Worm (Caenorhabditis elegans): ENCODE data around the gene F21D5.4.

F21D5.4 gene

ce11 chrIV:8724907-8725306 is 13.0 kb upstream of the F21D5.4 start:
- TF ChIP-seq T07F8.4 (tag; optimal IDR thresholded peaks at IDR 0.05) (no peak), efl-1 (GFP tag; optimal IDR thresholded peaks at IDR 0.05) (peak; percentile 44), dpl-1 (GFP tag; optimal IDR thresholded peaks at IDR 0.05) (peak; percentile 22), die-1 (tag; optimal IDR thresholded peaks at IDR 0.05) (no peak), D2030.7 (GFP tag; IDR thresholded peaks at IDR 0.05) (0 out of 2 replicates have a peak, but pooled peaks have one; percentile 35), madf-6 (GFP tag; IDR thresholded peaks at IDR 0.05) (peak; percentile 87), xnd-1 (tag; optimal IDR thresholded peaks at IDR 0.05) (peak; percentile 59), lsl-1 (GFP tag; optimal IDR thresholded peaks at IDR 0.05) (peak; percentile 78), attf-3 (GFP tag; conservative IDR thresholded peaks at IDR 0.05) (no peak), ccch-3 (GFP tag; optimal IDR thresholded peaks at IDR 0.05) (no peak), madf-8 (GFP tag; conservative IDR thresholded peaks at IDR 0.05) (peak; percentile 82), F33H1.4 (GFP tag; IDR thresholded peaks at IDR 0.05) (peak; percentile 83), ekl-4 (GFP tag; IDR thresholded peaks at IDR 0.05) (no peak), snpc-1.3 (tag; optimal IDR thresholded peaks at IDR 0.05; ENCODE audit: insufficient read depth) (no peak), ceh-58 (GFP tag; IDR thresholded peaks at IDR 0.05) (no peak)

- TF ChIP-seq attf-3 (GFP tag; conservative IDR thresholded peaks at IDR 0.05) (peak; percentile 75), snpc-4 (GFP tag; optimal IDR thresholded peaks at IDR 0.05) (no peak), snpc-4 (tag; optimal IDR thresholded peaks at IDR 0.05) (no peak)
Measured at ce11 chrIV:8725345-8725744, 12.5 kb upstream of the F21D5.4 start, which contains the start of gene pgm-3. pgm-3 (plus strand) TSS chrIV:8725722.

- TF ChIP-seq athp-1 (tag; optimal IDR thresholded peaks at IDR 0.05) (peak; percentile 4), efl-1 (GFP tag; optimal IDR thresholded peaks at IDR 0.05) (peak; percentile 78), ama-1 (optimal IDR thresholded peaks at IDR 0.05) (no peak), ama-1 (GFP tag; optimal IDR thresholded peaks at IDR 0.05) (peak in 1 of 2 experiments; percentile 18), zfh-2 (GFP tag; conservative IDR thresholded peaks at IDR 0.05) (no peak), ztf-3 (GFP tag; optimal IDR thresholded peaks at IDR 0.05) (no peak), madf-6 (GFP tag; IDR thresholded peaks at IDR 0.05) (peak; percentile 85), attf-6 (GFP tag; IDR thresholded peaks at IDR 0.05) (0 out of 2 replicates have a peak, but pooled peaks have one; percentile 57), snpc-3.4 (tag; optimal IDR thresholded peaks at IDR 0.05) (no peak), ztf-26 (tag; optimal IDR thresholded peaks at IDR 0.05) (no peak), unc-62 (GFP tag; optimal IDR thresholded peaks at IDR 0.05) (no peak), madf-8 (GFP tag; conservative IDR thresholded peaks at IDR 0.05) (peak; percentile 74), mel-28 (tag; optimal IDR thresholded peaks at IDR 0.05; ENCODE audit: borderline replicate concordance) (no peak), ztf-25 (GFP tag; IDR thresholded peaks at IDR 0.05) (no peak), egrh-3 (GFP tag; IDR thresholded peaks at IDR 0.05) (no peak), dpl-1 (GFP tag; optimal IDR thresholded peaks at IDR 0.05) (no peak), xnd-1 (tag; optimal IDR thresholded peaks at IDR 0.05) (peak; percentile 66), repo-1 (tag; optimal IDR thresholded peaks at IDR 0.05) (peak; percentile 20), lin-54 (GFP tag; optimal IDR thresholded peaks at IDR 0.05) (peak; percentile 13), lin-35 (GFP tag; optimal IDR thresholded peaks at IDR 0.05) (no peak), K11D2.4 (GFP tag; IDR thresholded peaks at IDR 0.05) (no peak), hrde-1 (tag; optimal IDR thresholded peaks at IDR 0.05; ENCODE audit: borderline replicate concordance) (peak; percentile 24), C06A6.2 (GFP tag; conservative IDR thresholded peaks at IDR 0.05) (no peak), Y79H2A.3 (GFP tag; conservative IDR thresholded peaks at IDR 0.05) (no peak), ccch-3 (GFP tag; optimal IDR thresholded peaks at IDR 0.05) (no peak), B0336.3 (GFP tag; IDR thresholded peaks at IDR 0.05) (peak; percentile 44; the same call in 1 of the 2 replicates), hsf-1 (GFP tag; IDR thresholded peaks at IDR 0.05) (no peak)
Measured at ce11 chrIV:8728122-8728521, 9.8 kb upstream of the F21D5.4 start, which contains the start of gene otub-3. otub-3 (plus strand) TSS chrIV:8728177.

All from whole organism, young adult.